Fruit fly (Drosophila melanogaster) whole organism, embryonic: Measurements from ENCODE around the gene Mcm5.

Source experiments
- Atf-2 ChIP-seq: fragments of 200-800 bp; sonication (Bioruptor generic); optimal IDR thresholded peaks from 2 replicates; lab custom pipeline; 2016; ENCODE audit warnings: missing biosample characterization, missing genetic modification characterization
- C15 ChIP-seq: fragments of 200-800 bp; sonication (Bioruptor generic); IDR thresholded peaks from 3 replicates; pipeline ENCODE4 v1.3.6; 2022; ENCODE audit warnings: missing biosample characterization, missing genetic modification characterization
- CG10209 ChIP-seq: fragments of 200-800 bp; sonication (Bioruptor generic); optimal IDR thresholded peaks from 3 replicates; lab custom pipeline; 2017; ENCODE audit warnings: missing biosample characterization, mild to moderate bottlenecking, missing genetic modification characterization, missing genetic modification reagents
- CG10431 ChIP-seq: fragments of 200-800 bp; sonication (Bioruptor generic); optimal IDR thresholded peaks from 3 replicates; lab custom pipeline; 2018; ENCODE audit warnings: missing biosample characterization, mild to moderate bottlenecking, missing genetic modification characterization
- CG10565 ChIP-seq: fragments of 200-800 bp; sonication (Bioruptor generic); optimal IDR thresholded peaks from 3 replicates; lab custom pipeline; 2016; ENCODE audit warnings: missing biosample characterization, mild to moderate bottlenecking, missing genetic modification characterization
- CG10959 ChIP-seq: fragments of 200-800 bp; sonication (Bioruptor generic); IDR thresholded peaks from 2 replicates; pipeline ENCODE4 v1.3.6; 2022; ENCODE audit warnings: missing biosample characterization, missing genetic modification characterization
- CG11695 ChIP-seq: fragments of 200-800 bp; sonication (Bioruptor generic); IDR thresholded peaks from 3 replicates; pipeline ENCODE4 v1.3.6; 2022; ENCODE audit warnings: missing biosample characterization, missing genetic modification characterization
- CG12391 ChIP-seq: fragments of 200-800 bp; sonication (Bioruptor generic); optimal IDR thresholded peaks from 3 replicates; lab custom pipeline; 2018; ENCODE audit warnings: missing biosample characterization, mild to moderate bottlenecking, missing genetic modification characterization, moderate library complexity
- CG12659 ChIP-seq: fragments of 200-800 bp; sonication (Bioruptor generic); optimal IDR thresholded peaks from 3 replicates; lab custom pipeline; 2017; ENCODE audit warnings: mild to moderate bottlenecking, missing biosample characterization, missing genetic modification reagents, missing genetic modification characterization
- CG12769 ChIP-seq: fragments of 200-800 bp; sonication (Bioruptor generic); optimal IDR thresholded peaks from 2 replicates; lab custom pipeline; 2019; ENCODE audit warnings: missing biosample characterization, mild to moderate bottlenecking, missing genetic modification characterization, moderate library complexity
- CG1603 ChIP-seq: fragments of 200-800 bp; sonication (Bioruptor generic); optimal IDR thresholded peaks from 2 replicates; lab custom pipeline; 2019; ENCODE audit warnings: missing biosample characterization, mild to moderate bottlenecking, missing genetic modification characterization, moderate library complexity
- CG17186 ChIP-seq: fragments of 200-800 bp; sonication (Bioruptor generic); optimal IDR thresholded peaks from 3 replicates; lab custom pipeline; 2017; ENCODE audit warnings: missing biosample characterization, missing genetic modification reagents, missing genetic modification characterization
- CG31388 ChIP-seq: fragments of 200-800 bp; sonication (Bioruptor generic); optimal IDR thresholded peaks from 2 replicates; lab custom pipeline; 2016; ENCODE audit warnings: missing biosample characterization, missing genetic modification characterization
- CG5953 ChIP-seq: fragments of 200-800 bp; sonication (Bioruptor generic); IDR thresholded peaks from 2 replicates; pipeline ENCODE4 v1.3.6; 2022; ENCODE audit warnings: missing biosample characterization, missing genetic modification characterization
- CG7271 ChIP-seq: fragments of 200-800 bp; sonication (Bioruptor generic); optimal IDR thresholded peaks from 2 replicates; lab custom pipeline; 2018; ENCODE audit warnings: missing biosample characterization, mild to moderate bottlenecking, missing genetic modification characterization, moderate library complexity
- CG7357 ChIP-seq: fragments of 200-800 bp; sonication (Bioruptor generic); IDR thresholded peaks from 3 replicates; pipeline ENCODE4 v1.3.6; 2022; ENCODE audit warnings: missing biosample characterization, missing genetic modification characterization
- CG7928 ChIP-seq: fragments of 200-800 bp; sonication (Bioruptor generic); optimal IDR thresholded peaks from 2 replicates; lab custom pipeline; 2017; ENCODE audit warnings: missing biosample characterization, mild to moderate bottlenecking, missing genetic modification characterization
- CTCF ChIP-seq: fragments of 200-800 bp; sonication (Bioruptor generic); optimal IDR thresholded peaks from 2 replicates; lab custom pipeline; 2017; ENCODE audit warnings: missing biosample characterization, mild to moderate bottlenecking, missing genetic modification characterization, moderate library complexity
- D19B ChIP-seq: fragments of 200-800 bp; sonication (Bioruptor generic); optimal IDR thresholded peaks from 2 replicates; lab custom pipeline; 2017; ENCODE audit warnings: missing biosample characterization, mild to moderate bottlenecking, missing genetic modification characterization
- Dfd ChIP-seq, 2 experiments: fragments of >200 bp; optimal IDR thresholded peaks; 2 replicates each; lab custom pipeline; 2017; ENCODE audit warnings: missing biosample characterization in 2 of 2, missing genetic modification characterization in 2 of 2
- E2f1 ChIP-seq: fragments of 200-800 bp; sonication (Bioruptor generic); IDR thresholded peaks from 2 replicates; pipeline ENCODE4 v1.3.6; 2022; ENCODE audit warnings: missing biosample characterization, missing genetic modification characterization
- Ets65A ChIP-seq: fragments of 200-800 bp; sonication (Bioruptor generic); peaks from one replicate; lab custom pipeline; 2016; ENCODE audit warnings: missing biosample characterization, missing genetic modification characterization
- HLH54F ChIP-seq: fragments of 200-800 bp; sonication (Bioruptor generic); optimal IDR thresholded peaks from 3 replicates; lab custom pipeline; 2016; ENCODE audit warnings: missing biosample characterization, missing genetic modification characterization
- MESR4 ChIP-seq: fragments of 200-800 bp; sonication (Bioruptor generic); optimal IDR thresholded peaks from 2 replicates; lab custom pipeline; 2018; ENCODE audit warnings: missing biosample characterization, mild to moderate bottlenecking, missing genetic modification characterization, moderate library complexity
- Mrtf ChIP-seq: fragments of 200-800 bp; sonication (Bioruptor generic); IDR thresholded peaks from 3 replicates; pipeline ENCODE4 v1.3.6; 2022; ENCODE audit warnings: missing biosample characterization, missing genetic modification characterization
- NC2β ChIP-seq: fragments of 200-800 bp; sonication (Bioruptor generic); optimal IDR thresholded peaks from 2 replicates; lab custom pipeline; 2016; ENCODE audit warnings: missing biosample characterization, missing genetic modification characterization
- NfI ChIP-seq: fragments of 200-800 bp; sonication (Bioruptor generic); optimal IDR thresholded peaks from 3 replicates; lab custom pipeline; 2018; ENCODE audit warnings: missing biosample characterization, mild to moderate bottlenecking, missing genetic modification characterization, moderate library complexity
- Poxn ChIP-seq: fragments of 200-800 bp; sonication (Bioruptor generic); IDR thresholded peaks from 2 replicates; pipeline ENCODE4 v1.3.6; 2022; ENCODE audit warnings: missing biosample characterization, missing genetic modification characterization
- Ravus ChIP-seq: fragments of 200-800 bp; sonication (Bioruptor generic); IDR thresholded peaks from 2 replicates; pipeline ENCODE4 v1.3.6; 2022; ENCODE audit warnings: missing biosample characterization, missing genetic modification characterization
- Usf ChIP-seq: fragments of 200-800 bp; sonication (Bioruptor generic); optimal IDR thresholded peaks from 2 replicates; lab custom pipeline; 2017; ENCODE audit warnings: missing genotype, missing biosample characterization, missing genetic modification characterization
- Xbp1 ChIP-seq: fragments of 200-800 bp; sonication (Bioruptor generic); optimal IDR thresholded peaks from 3 replicates; lab custom pipeline; 2016; ENCODE audit warnings: missing biosample characterization, mild to moderate bottlenecking, missing genetic modification characterization
- Xrp1 ChIP-seq: fragments of 200-800 bp; sonication (Bioruptor generic); IDR thresholded peaks from 2 replicates; pipeline ENCODE4 v1.3.6; 2022; ENCODE audit warnings: missing biosample characterization, missing genetic modification characterization
- al ChIP-seq: fragments of 200-800 bp; sonication (Bioruptor generic); IDR thresholded peaks from 2 replicates; pipeline ENCODE4 v1.3.6; 2022; ENCODE audit warnings: missing biosample characterization, missing genetic modification characterization
- bcd ChIP-seq: fragments of 200-800 bp; sonication (Bioruptor generic); optimal IDR thresholded peaks from 2 replicates; lab custom pipeline; 2017; ENCODE audit warnings: missing biosample characterization, mild to moderate bottlenecking, missing genetic modification characterization
- crol ChIP-seq: fragments of 200-800 bp; sonication (Bioruptor generic); IDR thresholded peaks from 2 replicates; pipeline ENCODE4 v1.3.6; 2022; ENCODE audit warnings: missing biosample characterization, missing genetic modification characterization
- da ChIP-seq: fragments of 200-800 bp; sonication (Bioruptor generic); optimal IDR thresholded peaks from 2 replicates; lab custom pipeline; 2016; ENCODE audit warnings: missing biosample characterization, missing genetic modification characterization
- dan ChIP-seq: fragments of 200-800 bp; sonication (Bioruptor generic); IDR thresholded peaks from 2 replicates; pipeline ENCODE4 v1.3.6; 2022; ENCODE audit warnings: missing biosample characterization, missing genetic modification characterization
- dysf ChIP-seq: fragments of 200-800 bp; sonication (Bioruptor generic); IDR thresholded peaks from 3 replicates; pipeline ENCODE4 v1.3.6; 2022; ENCODE audit warnings: missing biosample characterization, missing genetic modification characterization
- exex ChIP-seq: fragments of 200-800 bp; sonication (Bioruptor generic); optimal IDR thresholded peaks from 4 replicates; lab custom pipeline; 2018; ENCODE audit warnings: missing biosample characterization, mild to moderate bottlenecking, missing genetic modification characterization, moderate library complexity
- gcm ChIP-seq: fragments of 200-800 bp; sonication (Bioruptor generic); optimal IDR thresholded peaks from 2 replicates; lab custom pipeline; 2019; ENCODE audit warnings: missing biosample characterization, mild to moderate bottlenecking, missing genetic modification characterization, moderate library complexity
- gem ChIP-seq: fragments of 200-800 bp; sonication (Bioruptor generic); optimal IDR thresholded peaks from 2 replicates; lab custom pipeline; 2019; ENCODE audit warnings: missing biosample characterization, mild to moderate bottlenecking, missing genetic modification characterization, moderate library complexity
- gsb ChIP-seq: fragments of 200-800 bp; sonication (Bioruptor generic); IDR thresholded peaks from 2 replicates; pipeline ENCODE4 v1.3.6; 2022; ENCODE audit warnings: missing biosample characterization, missing genetic modification characterization
- ken ChIP-seq: fragments of 200-800 bp; sonication (Bioruptor generic); IDR thresholded peaks from 3 replicates; pipeline ENCODE4 v1.3.6; 2022; ENCODE audit warnings: missing biosample characterization, missing genetic modification characterization
- kni ChIP-seq: fragments of 200-800 bp; sonication (Bioruptor generic); optimal IDR thresholded peaks from 3 replicates; lab custom pipeline; 2017; ENCODE audit warnings: mild to moderate bottlenecking, missing biosample characterization, missing genetic modification reagents, missing genetic modification characterization
- luna ChIP-seq: fragments of 200-800 bp; sonication (Bioruptor generic); optimal IDR thresholded peaks from 2 replicates; lab custom pipeline; 2016; ENCODE audit warnings: missing biosample characterization, missing genetic modification characterization
- mld ChIP-seq: fragments of 200-800 bp; sonication (Bioruptor generic); IDR thresholded peaks from 3 replicates; pipeline ENCODE4 v1.3.6; 2022; ENCODE audit warnings: missing biosample characterization, missing genetic modification characterization; ENCODE audit not compliant: partially characterized antibody
- sqz ChIP-seq: fragments of 200-800 bp; sonication (Bioruptor generic); optimal IDR thresholded peaks from 3 replicates; lab custom pipeline; 2018; ENCODE audit warnings: missing biosample characterization, mild to moderate bottlenecking, missing genetic modification characterization
- stc ChIP-seq: fragments of 200-800 bp; sonication (Bioruptor generic); IDR thresholded peaks from 2 replicates; pipeline ENCODE4 v1.3.6; 2022; ENCODE audit warnings: missing biosample characterization, missing genetic modification characterization
- unpg ChIP-seq: fragments of 200-800 bp; sonication (Bioruptor generic); optimal IDR thresholded peaks from 3 replicates; lab custom pipeline; 2018; ENCODE audit warnings: missing biosample characterization, mild to moderate bottlenecking, missing genetic modification characterization, moderate library complexity
- vfl ChIP-seq: fragments of 200-800 bp; sonication (Bioruptor generic); optimal IDR thresholded peaks from 2 replicates; lab custom pipeline; 2016; ENCODE audit warnings: missing biosample characterization, missing genetic modification characterization
- vnd ChIP-seq: fragments of 200-800 bp; sonication (Bioruptor generic); IDR thresholded peaks from 3 replicates; pipeline ENCODE4 v1.3.6; 2022; ENCODE audit warnings: missing biosample characterization, missing genetic modification characterization; ENCODE audit not compliant: partially characterized antibody
- yki ChIP-seq: fragments of >200 bp; optimal IDR thresholded peaks from 3 replicates; lab custom pipeline; 2018

The Mcm5 gene

DNA sequence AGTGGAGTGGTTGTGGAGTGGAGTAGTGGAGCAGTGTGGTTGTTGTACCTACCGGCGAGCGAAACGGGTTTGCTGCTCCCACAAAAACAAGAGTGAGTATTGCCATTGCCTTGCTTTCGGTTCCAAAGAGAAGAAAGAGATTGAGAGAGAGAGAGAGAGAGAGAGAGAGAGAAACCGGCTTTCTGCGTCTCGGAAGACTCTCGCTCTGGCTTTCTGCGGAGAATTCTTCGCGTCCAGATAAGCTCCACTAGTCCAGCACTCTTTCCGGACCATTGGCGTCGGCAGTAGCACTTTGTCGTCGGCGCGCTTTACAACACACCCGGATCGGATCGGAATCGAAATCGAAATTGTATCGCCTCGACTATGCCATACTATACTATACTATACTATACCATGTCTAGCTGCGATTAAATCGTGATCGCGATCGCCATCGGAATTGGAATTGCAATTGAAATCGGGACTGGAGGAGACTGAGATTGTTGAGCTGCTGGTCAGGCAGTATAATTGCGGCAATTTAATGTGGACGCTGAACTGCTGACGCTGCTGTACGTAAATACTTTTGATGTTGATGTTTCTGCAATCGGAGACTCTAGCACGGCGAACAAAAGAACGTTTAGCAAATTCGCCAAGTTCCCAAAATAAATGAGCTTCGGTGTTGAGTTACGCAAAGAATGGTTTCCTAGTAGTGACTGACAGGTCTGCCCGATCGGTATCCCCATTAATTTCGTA lies 38.6 kb downstream of the Mcm5 start, which contains the start of gene Cad86C (continued):
- TF ChIP-seq MESR4: no peak
- no peak for TF ChIP-seq vfl (GFP tag; lab: Kevin White, UChicago)
- TF ChIP-seq Dfd (GFP tag; optimal IDR thresholded peaks at IDR 0.05; lab: Kevin White, UChicago): no peak
- TF ChIP-seq CG10565 (GFP tag; lab: Kevin White, UChicago): no peak
- peak; percentile 91 for TF ChIP-seq CG12769
- TF ChIP-seq CG11695 (GFP tag; lab: Robert Waterston, UW): peak; percentile 38; the same call in 1 of the 3 replicates
- TF ChIP-seq Poxn (GFP tag; lab: Robert Waterston, UW): no peak
- TF ChIP-seq C15: no peak
- TF ChIP-seq Xbp1: no peak
- no peak for TF ChIP-seq gcm (GFP tag; lab: Kevin White, UChicago)
- no peak for TF ChIP-seq CG12659 (GFP tag; lab: Kevin White, UChicago)
- no peak for TF ChIP-seq CG7271
- TF ChIP-seq dysf (GFP tag; lab: Robert Waterston, UW): no peak
- TF ChIP-seq da (GFP tag; lab: Kevin White, UChicago): no peak
- no peak for TF ChIP-seq gem (tag; lab: Kevin White, UChicago)
- TF ChIP-seq vnd (GFP tag; lab: Robert Waterston, UW): no peak
- no peak for TF ChIP-seq gsb (GFP tag; lab: Robert Waterston, UW)
- TF ChIP-seq CG1603 (tag; lab: Kevin White, UChicago): no peak
- peak; percentile 13 for TF ChIP-seq Ets65A
- no peak for TF ChIP-seq E2f1 (GFP tag; lab: Robert Waterston, UW)
- peak; percentile 51 for TF ChIP-seq D19B (GFP tag; lab: Kevin White, UChicago)
- no peak for TF ChIP-seq bcd (GFP tag; lab: Kevin White, UChicago)
- TF ChIP-seq Atf-2 (GFP tag; lab: Kevin White, UChicago): no peak
- TF ChIP-seq NfI (GFP tag; lab: Kevin White, UChicago): no peak
- TF ChIP-seq yki: peak; percentile 97
- no peak for TF ChIP-seq Ravus (GFP tag; lab: Robert Waterston, UW)
- TF ChIP-seq Xrp1 (GFP tag; lab: Robert Waterston, UW): peak; percentile 6; the same call in 1 of the 2 replicates
- no peak for TF ChIP-seq ken
- no peak for TF ChIP-seq CG12391 (tag; lab: Kevin White, UChicago)
- no peak for TF ChIP-seq luna (GFP tag; lab: Kevin White, UChicago)
- TF ChIP-seq CG17186 (GFP tag; lab: Kevin White, UChicago): no peak
- peak; percentile 20; the same call in 1 of the 2 replicates for TF ChIP-seq stc (GFP tag; lab: Robert Waterston, UW)
- no peak for TF ChIP-seq CG31388 (GFP tag; lab: Kevin White, UChicago)
- no peak for TF ChIP-seq CTCF (GFP tag; lab: Kevin White, UChicago)
- TF ChIP-seq NC2β (GFP tag; lab: Kevin White, UChicago): no peak
- TF ChIP-seq CG10431 (GFP tag; lab: Kevin White, UChicago): no peak
- TF ChIP-seq mld: no peak
- TF ChIP-seq sqz (GFP tag; lab: Kevin White, UChicago): no peak
- TF ChIP-seq CG10959: no peak
- TF ChIP-seq CG10209 (GFP tag; lab: Kevin White, UChicago): no peak
- TF ChIP-seq kni (GFP tag; lab: Kevin White, UChicago): peak; percentile 63
- TF ChIP-seq crol: no peak
- no peak for TF ChIP-seq CG5953
- TF ChIP-seq Mrtf: no peak
- no peak for TF ChIP-seq HLH54F (GFP tag; lab: Kevin White, UChicago)
- no peak for TF ChIP-seq CG7357 (GFP tag; lab: Robert Waterston, UW)
- no peak for TF ChIP-seq dan (GFP tag; lab: Robert Waterston, UW)
- TF ChIP-seq Usf: no peak
- no peak for TF ChIP-seq unpg (GFP tag; lab: Kevin White, UChicago)
- no peak for TF ChIP-seq al
- no peak for TF ChIP-seq exex
- TF ChIP-seq CG7928 (GFP tag; lab: Kevin White, UChicago): no peak
